Fruit fly (Drosophila melanogaster): Measurements from ENCODE around the gene tal-3A.

tal-3A gene

DNA sequence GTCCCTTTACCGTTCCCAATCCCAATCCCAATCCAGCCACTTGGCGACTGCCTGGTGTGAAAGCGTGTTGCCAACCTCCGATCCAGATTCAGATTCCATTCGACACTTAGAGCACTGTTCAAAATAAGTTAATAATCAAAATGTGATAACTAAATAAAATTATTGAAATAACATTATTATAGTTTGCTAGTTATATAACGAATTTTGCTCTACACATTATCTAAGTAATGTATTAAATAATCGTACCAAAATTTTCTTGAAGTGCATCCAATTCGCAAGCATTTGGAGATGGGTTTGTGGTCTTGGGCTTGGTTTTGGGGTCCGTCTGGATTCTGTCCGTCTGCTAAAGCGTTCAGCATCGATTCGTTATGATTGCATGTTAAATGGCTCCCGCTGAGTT lies 36.4 kb downstream of the tal-3A start:
- TF ChIP-seq toe (GFP tag; optimal IDR thresholded peaks at IDR 0.05) (no peak), tj (GFP tag; optimal IDR thresholded peaks at IDR 0.05) (no peak), CG14711 (tag; optimal IDR thresholded peaks at IDR 0.05) (no peak)

DNA sequence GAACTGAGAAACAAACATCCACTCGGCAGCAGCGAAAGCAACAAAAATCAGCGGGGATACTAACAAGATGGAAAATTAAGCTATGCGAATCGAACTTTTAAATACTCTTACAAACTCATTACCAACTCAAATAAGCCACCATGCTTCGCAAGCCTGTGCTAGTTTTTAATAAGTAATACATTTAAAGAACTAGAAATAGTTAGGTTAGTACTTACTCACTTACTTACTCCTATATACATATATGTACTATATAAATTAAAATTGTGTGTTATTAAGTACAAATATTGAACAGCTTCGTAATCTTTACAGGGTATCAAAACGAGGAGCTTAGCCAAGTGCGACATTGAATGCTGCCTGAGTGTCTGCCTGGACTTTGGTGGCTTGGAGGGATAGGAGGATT lies 38.1 kb downstream of the tal-3A start:
- TF ChIP-seq CG1620 (GFP tag; optimal IDR thresholded peaks at IDR 0.05) (no peak), CG11617 (GFP tag; optimal IDR thresholded peaks at IDR 0.05) (no peak), Hr96 (GFP tag; optimal IDR thresholded peaks at IDR 0.05) (no peak), CG7101 (tag; optimal IDR thresholded peaks at IDR 0.05) (no peak)

DNA sequence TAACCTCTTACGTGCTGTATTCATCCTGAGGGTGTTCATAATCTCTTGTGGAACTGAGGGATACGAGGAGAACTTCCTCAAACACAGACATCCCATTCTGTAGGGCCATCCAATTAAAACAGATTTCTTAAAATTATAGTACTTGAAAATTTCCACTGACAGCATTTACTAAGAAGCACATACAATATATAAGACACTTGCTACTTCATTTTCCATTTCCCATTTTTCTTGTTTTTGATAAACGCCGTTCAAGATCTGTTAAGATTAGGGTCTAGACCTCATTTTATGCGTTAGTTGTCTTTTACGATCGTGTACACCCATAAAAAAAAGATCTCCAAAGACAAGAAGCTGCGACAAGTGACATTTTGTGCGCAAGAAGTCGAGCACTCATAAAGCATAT lies 42.4 kb downstream of the tal-3A start, which contains the start of gene CG14362:
Gene CG14362 (minus strand): TSS at position 101 of the 400 bp plus-strand sequence.
- TF ChIP-seq cnc (optimal IDR thresholded peaks at IDR 0.05): no peak

DNA sequence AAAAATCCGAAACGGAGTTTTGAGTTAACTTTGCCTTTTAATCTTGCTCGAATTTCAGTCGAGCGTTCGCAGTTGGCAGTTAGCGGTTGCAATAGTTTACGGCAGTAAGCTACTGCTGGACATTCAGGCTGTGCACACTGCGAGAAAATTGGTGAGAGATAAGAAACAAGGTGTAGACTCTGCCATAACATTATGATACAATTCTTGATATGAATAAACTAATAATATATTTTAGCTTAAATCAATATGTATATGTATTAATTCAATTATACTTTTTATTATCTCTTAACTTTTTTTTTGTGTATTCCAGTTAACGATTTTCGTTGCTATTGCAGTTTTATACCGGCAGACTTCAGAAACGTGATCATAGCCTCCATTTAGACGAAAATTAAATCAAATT lies 44.4 kb downstream of the tal-3A start:
- TF ChIP-seq tj (GFP tag; optimal IDR thresholded peaks at IDR 0.05): no peak
- TF ChIP-seq toe (GFP tag; optimal IDR thresholded peaks at IDR 0.05): no peak
- no peak for TF ChIP-seq CG14711 (tag; optimal IDR thresholded peaks at IDR 0.05)
- TF ChIP-seq kay (GFP tag; ENCODE audit: borderline replicate concordance): no peak
- TF ChIP-seq Hr96 (GFP tag; optimal IDR thresholded peaks at IDR 0.05): no peak
- TF ChIP-seq pad (GFP tag; optimal IDR thresholded peaks at IDR 0.05): no peak
- no peak for TF ChIP-seq cnc (optimal IDR thresholded peaks at IDR 0.05)
- TF ChIP-seq bab1 (GFP tag; optimal IDR thresholded peaks at IDR 0.05): no peak
- TF ChIP-seq cic (GFP tag; optimal IDR thresholded peaks at IDR 0.05): no peak
- TF ChIP-seq ovo (GFP tag; optimal IDR thresholded peaks at IDR 0.05): no peak
- no peak for TF ChIP-seq CG7045 (GFP tag; optimal IDR thresholded peaks at IDR 0.05)
- no peak for TF ChIP-seq CG1620 (GFP tag; optimal IDR thresholded peaks at IDR 0.05)
- no peak for TF ChIP-seq CG12768 (GFP tag; optimal IDR thresholded peaks at IDR 0.05)
- no peak for TF ChIP-seq CG5204 (GFP tag; optimal IDR thresholded peaks at IDR 0.05)

DNA sequence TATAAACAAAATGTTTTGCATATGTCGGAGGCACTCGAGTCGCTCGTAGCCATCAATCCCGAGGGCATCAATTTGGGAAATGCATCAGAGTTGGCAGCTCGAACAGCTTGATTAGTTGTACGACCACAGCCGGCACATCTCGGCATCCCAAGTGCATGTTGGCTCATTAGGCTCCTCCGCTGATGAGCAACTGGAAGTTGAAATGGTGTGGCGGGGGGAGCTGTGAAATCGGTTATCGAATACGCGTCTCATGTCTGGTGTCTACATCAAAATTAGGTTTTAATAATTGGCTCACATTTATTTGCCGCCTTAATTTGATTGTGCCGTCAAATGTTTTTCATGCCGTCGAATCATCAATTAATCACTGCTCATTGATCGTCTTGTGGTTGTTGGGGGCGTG lies 46.3 kb downstream of the tal-3A start:
- TF ChIP-seq kay (GFP tag; ENCODE audit: borderline replicate concordance) (no peak), cic (GFP tag; optimal IDR thresholded peaks at IDR 0.05) (no peak), cnc (optimal IDR thresholded peaks at IDR 0.05) (no peak), pad (GFP tag; optimal IDR thresholded peaks at IDR 0.05) (no peak), CG33017 (tag; optimal IDR thresholded peaks at IDR 0.05) (no peak), CG14711 (tag; optimal IDR thresholded peaks at IDR 0.05) (no peak), Crg-1 (GFP tag; optimal IDR thresholded peaks at IDR 0.05) (no peak), tj (GFP tag; optimal IDR thresholded peaks at IDR 0.05) (no peak), Hr96 (GFP tag; optimal IDR thresholded peaks at IDR 0.05) (no peak), Mnt (GFP tag; optimal IDR thresholded peaks at IDR 0.05) (no peak), CG12768 (GFP tag; optimal IDR thresholded peaks at IDR 0.05) (no peak), CG11617 (GFP tag; optimal IDR thresholded peaks at IDR 0.05) (no peak), CG7101 (tag; optimal IDR thresholded peaks at IDR 0.05) (no peak)

DNA sequence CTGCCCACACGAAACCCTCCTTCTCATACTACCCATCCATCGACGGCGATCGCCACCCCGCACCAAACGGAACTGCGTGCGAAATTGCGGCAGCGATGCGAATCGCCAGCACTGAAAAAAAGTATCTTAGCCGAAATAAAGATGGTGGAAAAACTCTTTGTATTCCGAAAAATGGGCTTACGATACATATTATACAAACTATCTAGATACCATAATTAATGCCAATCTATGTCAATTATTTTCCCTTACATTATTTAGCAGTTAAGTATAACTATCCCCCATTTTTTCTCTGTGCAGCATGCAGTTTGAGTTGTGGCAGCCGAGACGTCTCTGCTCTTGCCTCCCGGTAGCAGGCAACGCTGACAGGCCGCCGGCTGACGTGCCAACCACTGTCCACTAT lies 48.9 kb downstream of the tal-3A start:
- TF ChIP-seq Clk (GFP tag; optimal IDR thresholded peaks at IDR 0.05): no peak
- no peak for TF ChIP-seq Hr96 (GFP tag; optimal IDR thresholded peaks at IDR 0.05)
- no peak for TF ChIP-seq bab1 (GFP tag; optimal IDR thresholded peaks at IDR 0.05)
- no peak for TF ChIP-seq CG12768 (GFP tag; optimal IDR thresholded peaks at IDR 0.05)
- TF ChIP-seq pad (GFP tag; optimal IDR thresholded peaks at IDR 0.05): no peak
- no peak for TF ChIP-seq Mnt (GFP tag; optimal IDR thresholded peaks at IDR 0.05)
- no peak for TF ChIP-seq tj (GFP tag; optimal IDR thresholded peaks at IDR 0.05)
- no peak for TF ChIP-seq cnc (optimal IDR thresholded peaks at IDR 0.05)
- TF ChIP-seq CG1620 (GFP tag; optimal IDR thresholded peaks at IDR 0.05): no peak
- TF ChIP-seq CG11617 (GFP tag; optimal IDR thresholded peaks at IDR 0.05): no peak
- TF ChIP-seq Crg-1 (GFP tag; optimal IDR thresholded peaks at IDR 0.05): no peak
- TF ChIP-seq ovo (GFP tag; optimal IDR thresholded peaks at IDR 0.05): no peak
- no peak for TF ChIP-seq CG33017 (tag; optimal IDR thresholded peaks at IDR 0.05)
- TF ChIP-seq CG14711 (tag; optimal IDR thresholded peaks at IDR 0.05): no peak
- TF ChIP-seq kay (GFP tag; ENCODE audit: borderline replicate concordance): no peak
- no peak for TF ChIP-seq toe (GFP tag; optimal IDR thresholded peaks at IDR 0.05)
- no peak for TF ChIP-seq CG5204 (GFP tag; optimal IDR thresholded peaks at IDR 0.05)
- TF ChIP-seq CG7101 (tag; optimal IDR thresholded peaks at IDR 0.05): no peak
- no peak for TF ChIP-seq cic (GFP tag; optimal IDR thresholded peaks at IDR 0.05)

Measured in whole organism, adult.